Fruit fly (Drosophila melanogaster): ENCODE measurements around the gene CG13305.

The CG13305 gene

DNA sequence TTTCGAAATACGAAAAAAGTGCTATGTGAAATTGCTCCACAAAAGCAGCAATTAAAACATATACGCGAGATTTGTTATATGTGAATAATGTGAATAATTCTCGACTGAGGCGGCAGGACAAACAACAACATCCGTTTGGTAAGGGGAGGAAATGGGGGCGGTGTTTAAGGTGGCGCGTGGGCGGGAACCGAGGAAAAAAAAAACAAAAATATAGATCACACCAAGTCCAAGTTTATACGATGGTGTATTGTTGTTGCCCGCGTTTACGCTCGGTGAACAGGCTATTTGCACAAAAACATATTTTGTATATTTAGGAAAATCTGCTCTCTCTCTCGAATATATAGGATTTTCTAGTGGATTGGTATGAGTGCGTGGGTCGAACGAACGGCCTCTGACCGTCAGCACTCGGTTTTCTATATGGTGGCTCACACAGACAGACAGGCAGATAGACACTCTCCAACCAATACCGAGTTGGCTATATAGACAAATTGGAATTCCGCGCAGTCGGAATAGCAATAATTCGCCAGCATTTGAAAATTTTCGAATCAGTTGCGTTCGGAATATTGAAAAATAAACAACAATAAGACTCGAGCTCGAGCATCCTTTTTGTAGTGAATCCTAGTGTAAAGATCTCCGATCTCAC lies 16.8 kb downstream of the CG13305 start:
- no peak for TF ChIP-seq CG8159 (tag; optimal IDR thresholded peaks at IDR 0.05)
- TF ChIP-seq EcR (GFP tag; optimal IDR thresholded peaks at IDR 0.05): no peak
- TF ChIP-seq CG8301 (tag; optimal IDR thresholded peaks at IDR 0.05): no peak
- TF ChIP-seq CG14655 (GFP tag; optimal IDR thresholded peaks at IDR 0.05): no peak
- no peak for TF ChIP-seq Pif1A (GFP tag; optimal IDR thresholded peaks at IDR 0.05)
- TF ChIP-seq Snoo (tag; optimal IDR thresholded peaks at IDR 0.05): no peak
- no peak for TF ChIP-seq fd96Ca (GFP tag; IDR thresholded peaks at IDR 0.05)

DNA sequence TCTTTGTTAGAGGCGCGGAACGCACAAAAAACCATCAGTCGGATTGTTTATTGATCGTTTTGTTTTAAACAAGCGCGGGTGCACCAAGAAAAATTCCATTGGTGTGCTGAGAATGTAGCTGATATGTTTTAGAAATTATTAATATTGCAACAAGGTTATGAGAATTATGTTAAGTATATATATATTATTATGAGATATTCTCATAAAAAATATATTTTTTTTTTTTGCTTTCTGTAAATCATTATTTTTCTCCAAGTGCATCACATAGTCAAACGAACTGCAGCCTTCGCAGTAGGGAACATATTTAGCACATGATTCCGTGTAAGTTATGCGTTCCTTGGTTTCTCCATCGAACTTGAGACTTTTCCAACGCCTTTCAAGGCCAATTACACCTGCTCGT lies 17.7 kb downstream of the CG13305 start:
- TF ChIP-seq Pif1B (GFP tag; optimal IDR thresholded peaks at IDR 0.05): no peak
- peak; percentile 35 for TF ChIP-seq Snoo (tag; optimal IDR thresholded peaks at IDR 0.05)
- 0 out of 2 replicates have a peak, but pooled peaks have one; percentile 19 for TF ChIP-seq Ets98B (GFP tag; IDR thresholded peaks at IDR 0.05)

- no peak for TF ChIP-seq CG12605 (GFP tag; IDR thresholded peaks at IDR 0.05)
- no peak for TF ChIP-seq Ets98B (GFP tag; IDR thresholded peaks at IDR 0.05)
- TF ChIP-seq CG34367 (tag; optimal IDR thresholded peaks at IDR 0.05): no peak
- no peak for TF ChIP-seq CG4496 (GFP tag; IDR thresholded peaks at IDR 0.05)
- TF ChIP-seq EcR (GFP tag; optimal IDR thresholded peaks at IDR 0.05): no peak
- no peak for TF ChIP-seq CG13204 (GFP tag; optimal IDR thresholded peaks at IDR 0.05)
- TF ChIP-seq Pif1B (GFP tag; optimal IDR thresholded peaks at IDR 0.05): no peak
- TF ChIP-seq Pif1A (GFP tag; optimal IDR thresholded peaks at IDR 0.05): no peak
- no peak for TF ChIP-seq D1 (tag; optimal IDR thresholded peaks at IDR 0.05)
- TF ChIP-seq CG8159 (tag; optimal IDR thresholded peaks at IDR 0.05): no peak
- TF ChIP-seq CG15710 (tag; optimal IDR thresholded peaks at IDR 0.05): no peak
- TF ChIP-seq CG14655 (GFP tag; optimal IDR thresholded peaks at IDR 0.05): no peak
- no peak for TF ChIP-seq fd96Ca (GFP tag; IDR thresholded peaks at IDR 0.05)
- no peak for TF ChIP-seq rn (GFP tag; IDR thresholded peaks at IDR 0.05)
- TF ChIP-seq CG10348 (GFP tag; IDR thresholded peaks at IDR 0.05): no peak
- TF ChIP-seq Snoo (tag; optimal IDR thresholded peaks at IDR 0.05): no peak
- TF ChIP-seq CG17806 (tag; optimal IDR thresholded peaks at IDR 0.05): no peak
- TF ChIP-seq CG32121 (GFP tag; IDR thresholded peaks at IDR 0.05): no peak
- no peak for TF ChIP-seq CG9948 (tag; optimal IDR thresholded peaks at IDR 0.05)
- TF ChIP-seq CG8301 (tag; optimal IDR thresholded peaks at IDR 0.05): no peak
Observed at dm6 chr3L:8627839-8628827, 18.5 kb downstream of the CG13305 start.

DNA sequence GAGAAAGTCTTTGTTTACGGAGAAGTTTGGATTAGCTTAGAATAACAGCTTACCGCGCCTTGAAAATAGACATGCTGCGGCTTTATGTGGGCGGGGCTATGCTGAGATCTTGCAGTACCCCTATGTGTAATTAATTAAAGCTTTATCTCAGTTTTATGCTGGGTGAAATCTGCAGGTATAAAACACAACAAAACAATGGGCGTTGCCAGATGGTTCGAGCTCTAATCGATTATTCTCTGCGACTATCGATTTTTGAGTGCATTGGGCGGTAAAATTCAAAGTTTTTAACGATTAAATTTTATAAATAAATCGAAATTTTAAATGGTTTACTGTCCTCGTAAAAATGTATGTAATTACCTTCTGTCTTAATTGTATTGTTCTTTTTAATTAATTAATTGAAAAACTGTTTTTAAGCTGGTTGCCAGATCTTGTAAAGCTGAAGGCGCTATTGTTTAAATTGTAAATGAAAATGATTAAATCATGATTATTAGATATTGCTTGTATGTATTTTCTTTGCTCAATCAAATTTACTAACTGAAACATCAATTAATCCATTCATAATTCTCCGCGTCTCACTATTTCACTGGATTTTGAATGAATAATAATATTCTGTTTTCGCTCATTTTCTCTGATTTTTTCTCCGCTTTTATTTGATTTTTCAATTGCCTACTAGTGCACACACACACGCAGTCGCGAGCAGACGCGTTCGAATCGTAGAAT lies 22.8 kb downstream of the CG13305 start, which contains the start of the genes GAPsec and Zasp66:
Gene GAPsec, minus strand, starts transcription at position 200 of the 720 bp plus-strand sequence.
Gene Zasp66, plus strand, starts transcription at position 670 of the 720 bp plus-strand sequence.
- TF ChIP-seq CG9948 (tag; optimal IDR thresholded peaks at IDR 0.05) (no peak), CG32121 (GFP tag; IDR thresholded peaks at IDR 0.05) (no peak), EcR (GFP tag; optimal IDR thresholded peaks at IDR 0.05) (no peak), CG4496 (GFP tag; IDR thresholded peaks at IDR 0.05) (no peak), Pif1A (GFP tag; optimal IDR thresholded peaks at IDR 0.05) (no peak), rn (GFP tag; IDR thresholded peaks at IDR 0.05) (no peak), CG8301 (tag; optimal IDR thresholded peaks at IDR 0.05) (no peak), CG13204 (GFP tag; optimal IDR thresholded peaks at IDR 0.05) (no peak), CG12605 (GFP tag; IDR thresholded peaks at IDR 0.05) (no peak), Pif1B (GFP tag; optimal IDR thresholded peaks at IDR 0.05) (no peak)

- no peak for TF ChIP-seq CG8301 (tag; optimal IDR thresholded peaks at IDR 0.05)
- no peak for TF ChIP-seq CG8159 (tag; optimal IDR thresholded peaks at IDR 0.05)
- TF ChIP-seq Pif1A (GFP tag; optimal IDR thresholded peaks at IDR 0.05): no peak
- TF ChIP-seq rn (GFP tag; IDR thresholded peaks at IDR 0.05): no peak
- TF ChIP-seq CG9948 (tag; optimal IDR thresholded peaks at IDR 0.05): no peak
- no peak for TF ChIP-seq CG4496 (GFP tag; IDR thresholded peaks at IDR 0.05)
- no peak for TF ChIP-seq Ets98B (GFP tag; IDR thresholded peaks at IDR 0.05)
- TF ChIP-seq Pif1B (GFP tag; optimal IDR thresholded peaks at IDR 0.05): no peak
- no peak for TF ChIP-seq fd96Ca (GFP tag; IDR thresholded peaks at IDR 0.05)
- no peak for TF ChIP-seq CG10348 (GFP tag; IDR thresholded peaks at IDR 0.05)
- no peak for TF ChIP-seq CG32121 (GFP tag; IDR thresholded peaks at IDR 0.05)
- TF ChIP-seq CG15710 (tag; optimal IDR thresholded peaks at IDR 0.05): no peak
- no peak for TF ChIP-seq Snoo (tag; optimal IDR thresholded peaks at IDR 0.05)
- no peak for TF ChIP-seq D1 (tag; optimal IDR thresholded peaks at IDR 0.05)
Observed at dm6 chr3L:8621465-8621864, 25.2 kb downstream of the CG13305 start.

dm6 chr3L:8619588-8619987 lies 27.0 kb downstream of the CG13305 start, which contains the start of gene S-Lap2:
TSS of gene S-Lap2 (plus strand) at chr3L:8619888.
- TF ChIP-seq Snoo (tag; optimal IDR thresholded peaks at IDR 0.05): no peak
- no peak for TF ChIP-seq CG12605 (GFP tag; IDR thresholded peaks at IDR 0.05)
- no peak for TF ChIP-seq CG17806 (tag; optimal IDR thresholded peaks at IDR 0.05)
- no peak for TF ChIP-seq CG14655 (GFP tag; optimal IDR thresholded peaks at IDR 0.05)
- no peak for TF ChIP-seq D1 (tag; optimal IDR thresholded peaks at IDR 0.05)
- TF ChIP-seq CG9948 (tag; optimal IDR thresholded peaks at IDR 0.05): no peak
- TF ChIP-seq CG13204 (GFP tag; optimal IDR thresholded peaks at IDR 0.05): no peak

All from whole organism, pupa.